Fruit fly (Drosophila melanogaster) whole organism, embryonic: ENCODE results near the gene Cht2.
A peak's percentile ranks its signal among the peaks of the same experiment; 100 is the strongest.

Source experiments
- Atf-2 ChIP-seq: fragments of 200-800 bp; sonication (Bioruptor generic); optimal IDR thresholded peaks from 2 replicates; lab custom pipeline; 2016; ENCODE audit warnings: missing biosample characterization, missing genetic modification characterization
- Bgb ChIP-seq: fragments of 200-800 bp; sonication (Bioruptor generic); IDR thresholded peaks from 2 replicates; pipeline ENCODE4 v1.3.6; 2022; ENCODE audit warnings: missing biosample characterization, missing genetic modification characterization; ENCODE audit not compliant: partially characterized antibody
- C15 ChIP-seq: fragments of 200-800 bp; sonication (Bioruptor generic); IDR thresholded peaks from 3 replicates; pipeline ENCODE4 v1.3.6; 2022; ENCODE audit warnings: missing biosample characterization, missing genetic modification characterization
- CG10321 ChIP-seq: fragments of 200-800 bp; sonication (Bioruptor generic); IDR thresholded peaks from 2 replicates; pipeline ENCODE4 v1.3.6; 2022; ENCODE audit warnings: missing biosample characterization, missing genetic modification characterization
- CG11093 ChIP-seq: fragments of 200-800 bp; sonication (Bioruptor generic); IDR thresholded peaks from 3 replicates; pipeline ENCODE4 v1.3.6; 2022; ENCODE audit warnings: missing biosample characterization, missing genetic modification characterization
- CG12769 ChIP-seq: fragments of 200-800 bp; sonication (Bioruptor generic); optimal IDR thresholded peaks from 2 replicates; lab custom pipeline; 2019; ENCODE audit warnings: missing biosample characterization, mild to moderate bottlenecking, missing genetic modification characterization, moderate library complexity
- CG13123 ChIP-seq: fragments of 200-800 bp; sonication (Bioruptor generic); optimal IDR thresholded peaks from 2 replicates; lab custom pipeline; 2016; ENCODE audit warnings: missing biosample characterization, missing genetic modification characterization
- CG15011 ChIP-seq: fragments of 200-800 bp; sonication (Bioruptor generic); optimal IDR thresholded peaks from 3 replicates; lab custom pipeline; 2018; ENCODE audit warnings: missing biosample characterization, mild to moderate bottlenecking, missing genetic modification characterization
- CG17359 ChIP-seq: fragments of 200-800 bp; sonication (Bioruptor generic); optimal IDR thresholded peaks from 3 replicates; lab custom pipeline; 2018; ENCODE audit warnings: missing biosample characterization, mild to moderate bottlenecking, missing genetic modification characterization, moderate library complexity
- CG17829 ChIP-seq: fragments of 200-800 bp; optimal IDR thresholded peaks from 2 replicates; lab custom pipeline; 2019; ENCODE audit warnings: missing biosample characterization, mild to moderate bottlenecking, missing genetic modification characterization, moderate library complexity
- CG2678 ChIP-seq: fragments of 200-800 bp; sonication (Bioruptor generic); optimal IDR thresholded peaks from 3 replicates; lab custom pipeline; 2019; ENCODE audit warnings: missing biosample characterization, mild to moderate bottlenecking, missing genetic modification characterization, moderate library complexity
- CG30020 ChIP-seq: fragments of 200-800 bp; optimal IDR thresholded peaks from 2 replicates; lab custom pipeline; 2019; ENCODE audit warnings: missing biosample characterization, mild to moderate bottlenecking, missing genetic modification characterization, moderate library complexity
- CG33557 ChIP-seq: fragments of 200-800 bp; sonication (Bioruptor generic); optimal IDR thresholded peaks from 2 replicates; lab custom pipeline; 2019; ENCODE audit warnings: missing biosample characterization, mild to moderate bottlenecking, missing genetic modification characterization, moderate library complexity
- CkIIα-i1 ChIP-seq: fragments of 200-800 bp; sonication (Bioruptor generic); IDR thresholded peaks from 2 replicates; pipeline ENCODE4 v1.3.6; 2022; ENCODE audit warnings: missing biosample characterization, missing genetic modification characterization
- CrebB ChIP-seq: fragments of 200-800 bp; sonication (Bioruptor generic); optimal IDR thresholded peaks from 3 replicates; lab custom pipeline; 2018; ENCODE audit warnings: missing biosample characterization, mild to moderate bottlenecking, missing genetic modification characterization
- Fer1 ChIP-seq: fragments of 200-800 bp; sonication (Bioruptor generic); optimal IDR thresholded peaks from 2 replicates; lab custom pipeline; 2017; ENCODE audit warnings: missing biosample characterization, mild to moderate bottlenecking, missing genetic modification characterization
- HmgD ChIP-seq: fragments of 200-800 bp; sonication (Bioruptor generic); optimal IDR thresholded peaks from 3 replicates; lab custom pipeline; 2016; ENCODE audit warnings: missing biosample characterization, missing genetic modification characterization
- Hr51 ChIP-seq, 2 experiments: fragments of 200-800 bp; sonication (Bioruptor generic); optimal IDR thresholded peaks; 2 replicates in 1 of 2; 3 replicates in 1 of 2; lab custom pipeline; 2016 to 2018; ENCODE audit warnings: missing biosample characterization in 2 of 2, missing genetic modification characterization in 2 of 2, mild to moderate bottlenecking in 1 of 2, moderate library complexity in 1 of 2
- Hsf ChIP-seq: fragments of 200-800 bp; sonication (Bioruptor generic); optimal IDR thresholded peaks from 3 replicates; lab custom pipeline; 2016; ENCODE audit warnings: missing biosample characterization, missing genetic modification characterization
- Lim3 ChIP-seq: fragments of 200-800 bp; sonication (Bioruptor generic); IDR thresholded peaks from 2 replicates; pipeline ENCODE4 v1.3.6; 2022; ENCODE audit warnings: missing biosample characterization, missing genetic modification characterization
- MTF-1 ChIP-seq: fragments of 200-800 bp; sonication (Bioruptor generic); optimal IDR thresholded peaks from 2 replicates; lab custom pipeline; 2018; ENCODE audit warnings: missing biosample characterization, mild to moderate bottlenecking, missing genetic modification characterization, borderline replicate concordance
- Usf ChIP-seq: fragments of 200-800 bp; sonication (Bioruptor generic); optimal IDR thresholded peaks from 2 replicates; lab custom pipeline; 2017; ENCODE audit warnings: missing genotype, missing biosample characterization, missing genetic modification characterization
- bbx ChIP-seq: fragments of 200-800 bp; sonication (Bioruptor generic); IDR thresholded peaks from 2 replicates; pipeline ENCODE4 v1.3.6; 2022; ENCODE audit warnings: missing biosample characterization, missing genetic modification characterization; ENCODE audit not compliant: partially characterized antibody
- bcd ChIP-seq: fragments of 200-800 bp; sonication (Bioruptor generic); optimal IDR thresholded peaks from 2 replicates; lab custom pipeline; 2017; ENCODE audit warnings: missing biosample characterization, mild to moderate bottlenecking, missing genetic modification characterization
- bigmax ChIP-seq: fragments of 200-800 bp; sonication (Bioruptor generic); optimal IDR thresholded peaks from 2 replicates; lab custom pipeline; 2018; ENCODE audit warnings: missing biosample characterization, mild to moderate bottlenecking, missing genetic modification characterization
- br ChIP-seq: fragments of >200 bp; optimal IDR thresholded peaks from 2 replicates; lab custom pipeline; 2017
- chm ChIP-seq: fragments of 200-800 bp; sonication (Bioruptor generic); IDR thresholded peaks from 2 replicates; pipeline ENCODE4 v1.3.6; 2022; ENCODE audit warnings: missing biosample characterization, missing genetic modification characterization
- dan ChIP-seq: fragments of 200-800 bp; sonication (Bioruptor generic); IDR thresholded peaks from 2 replicates; pipeline ENCODE4 v1.3.6; 2022; ENCODE audit warnings: missing biosample characterization, missing genetic modification characterization
- dimm ChIP-seq: fragments of 200-800 bp; sonication (Bioruptor generic); IDR thresholded peaks from 2 replicates; pipeline ENCODE4 v1.3.6; 2022; ENCODE audit warnings: missing biosample characterization, missing genetic modification characterization
- ewg ChIP-seq: fragments of 200-800 bp; sonication (Bioruptor generic); optimal IDR thresholded peaks from 3 replicates; lab custom pipeline; 2017; ENCODE audit warnings: mild to moderate bottlenecking, missing biosample characterization, missing genetic modification reagents, missing genetic modification characterization
- gem ChIP-seq: fragments of 200-800 bp; sonication (Bioruptor generic); optimal IDR thresholded peaks from 2 replicates; lab custom pipeline; 2019; ENCODE audit warnings: missing biosample characterization, mild to moderate bottlenecking, missing genetic modification characterization, moderate library complexity
- grau ChIP-seq: fragments of 200-800 bp; optimal IDR thresholded peaks from 3 replicates; lab custom pipeline; 2019; ENCODE audit warnings: missing biosample characterization, mild to moderate bottlenecking, missing genetic modification characterization, moderate library complexity
- kay ChIP-seq: fragments of 200-800 bp; sonication (Bioruptor generic); optimal IDR thresholded peaks from 2 replicates; lab custom pipeline; 2016; ENCODE audit warnings: missing biosample characterization, missing genetic modification characterization
- lmd ChIP-seq: fragments of 200-800 bp; sonication (Bioruptor generic); IDR thresholded peaks from 2 replicates; pipeline ENCODE4 v1.3.6; 2022; ENCODE audit warnings: missing biosample characterization, missing genetic modification characterization
- odd ChIP-seq: fragments of 200-800 bp; sonication (Bioruptor generic); optimal IDR thresholded peaks from 2 replicates; lab custom pipeline; 2017; ENCODE audit warnings: missing biosample characterization, mild to moderate bottlenecking, missing genetic modification characterization
- pan ChIP-seq, 4 experiments: fragments of >200 bp in 3 of 4; fragments of 200-800 bp in 1 of 4; sonication (Bioruptor generic) in 1 of 4; optimal IDR thresholded peaks in 3 of 4; IDR thresholded peaks in 1 of 4; 2 replicates each; pipeline versions ENCODE4 v1.3.6 to Lab custom; 2017 to 2022; ENCODE audit warnings: missing biosample characterization in 2 of 4, missing genetic modification characterization in 2 of 4, mixed read lengths in 1 of 4
- ranshi ChIP-seq: fragments of 200-800 bp; sonication (Bioruptor generic); IDR thresholded peaks from 2 replicates; pipeline ENCODE4 v1.3.6; 2022; ENCODE audit warnings: missing biosample characterization, missing genetic modification characterization
- run ChIP-seq: fragments of 200-800 bp; sonication (Bioruptor generic); optimal IDR thresholded peaks from 3 replicates; lab custom pipeline; 2018; ENCODE audit warnings: missing biosample characterization, mild to moderate bottlenecking, missing genetic modification characterization
- shn ChIP-seq: fragments of 200-800 bp; sonication (Bioruptor generic); optimal IDR thresholded peaks from 3 replicates; lab custom pipeline; 2016; ENCODE audit warnings: missing biosample characterization, missing genetic modification characterization
- sisA ChIP-seq: fragments of 200-800 bp; sonication (Bioruptor generic); IDR thresholded peaks from 2 replicates; pipeline ENCODE4 v1.3.6; 2022; ENCODE audit warnings: missing biosample characterization, missing genetic modification characterization
- tup ChIP-seq: fragments of 200-800 bp; sonication (Bioruptor generic); optimal IDR thresholded peaks from 2 replicates; lab custom pipeline; 2016; ENCODE audit warnings: missing biosample characterization, mild to moderate bottlenecking, missing genetic modification characterization, moderate library complexity
- unc-4 ChIP-seq: fragments of 200-800 bp; sonication (Bioruptor generic); IDR thresholded peaks from 2 replicates; pipeline ENCODE4 v1.3.6; 2022; ENCODE audit warnings: missing biosample characterization, missing genetic modification characterization; ENCODE audit not compliant: partially characterized antibody
- vvl ChIP-seq: fragments of 200-800 bp; sonication (Bioruptor generic); IDR thresholded peaks from 2 replicates; pipeline ENCODE4 v1.3.6; 2022; ENCODE audit warnings: missing biosample characterization, missing genetic modification characterization
- yki ChIP-seq: fragments of >200 bp; optimal IDR thresholded peaks from 3 replicates; lab custom pipeline; 2018
- zen2 ChIP-seq: fragments of 200-800 bp; sonication (Bioruptor generic); IDR thresholded peaks from 3 replicates; pipeline ENCODE4 v1.3.6; 2022; ENCODE audit warnings: missing biosample characterization, missing genetic modification characterization; ENCODE audit not compliant: partially characterized antibody

Gene Cht2

dm6 chr3L:1794943-1795696 is 39.4 kb upstream of the Cht2 start, which contains the start of the genes alpha-Spec, dlt and Cdc37 (continued):
- TF ChIP-seq pan (optimal IDR thresholded peaks at IDR 0.05; lab: Kevin White, UChicago) (no peak), pan (GFP tag; optimal IDR thresholded peaks at IDR 0.05 in 1 of 2, IDR thresholded peaks at IDR 0.05 in 1 of 2) (no peak), chm (GFP tag; lab: Robert Waterston, UW) (peak; percentile 57; the same call in 1 of the 2 replicates), HmgD (peak; percentile 38), bigmax (GFP tag; lab: Kevin White, UChicago) (no peak), MTF-1 (GFP tag; lab: Kevin White, UChicago) (peak; percentile 15), zen2 (GFP tag; lab: Robert Waterston, UW) (no peak; the same call in 2 of the 3 replicates), unc-4 (GFP tag; lab: Robert Waterston, UW) (peak; percentile 82), CrebB (tag; lab: Kevin White, UChicago) (peak; percentile 55)

- TF ChIP-seq sisA (GFP tag; lab: Robert Waterston, UW) (no peak), bbx (GFP tag; lab: Robert Waterston, UW) (peak; percentile 35; the same call in 1 of the 2 replicates), Lim3 (no peak), ewg (GFP tag; lab: Kevin White, UChicago) (no peak), CG10321 (GFP tag; lab: Robert Waterston, UW) (peak; percentile 79), odd (GFP tag; lab: Kevin White, UChicago) (no peak), Fer1 (GFP tag; lab: Kevin White, UChicago) (peak; percentile 57), Atf-2 (GFP tag; lab: Kevin White, UChicago) (no peak), br (lab: Kevin White, UChicago) (no peak), kay (no peak), CG13123 (GFP tag; lab: Kevin White, UChicago) (no peak), CG30020 (tag; lab: Kevin White, UChicago) (no peak), lmd (GFP tag; lab: Robert Waterston, UW) (no peak), dimm (no peak), Hr51 (GFP tag; optimal IDR thresholded peaks at IDR 0.05; lab: Kevin White, UChicago) (no peak), shn (GFP tag; lab: Kevin White, UChicago) (no peak), Hsf (GFP tag; lab: Kevin White, UChicago) (no peak), CG2678 (tag; lab: Kevin White, UChicago) (peak; percentile 42), C15 (GFP tag; lab: Robert Waterston, UW) (no peak), vvl (GFP tag; lab: Robert Waterston, UW) (peak; percentile 70), CkIIα-i1 (no peak), CG17829 (tag; lab: Kevin White, UChicago) (no peak), CG17359 (peak; percentile 37), CG15011 (no peak), tup (GFP tag; lab: Kevin White, UChicago) (no peak), Bgb (GFP tag; lab: Robert Waterston, UW) (no peak; the same call in 1 of the 2 replicates), gem (tag; lab: Kevin White, UChicago) (no peak), yki (lab: Kevin White, UChicago) (no peak), HmgD (no peak), dan (GFP tag; lab: Robert Waterston, UW) (no peak), CG11093 (no peak), run (no peak), bcd (GFP tag; lab: Kevin White, UChicago) (no peak), CG33557 (GFP tag; lab: Kevin White, UChicago) (no peak), CG12769 (tag; lab: Kevin White, UChicago) (no peak), Usf (no peak), grau (tag; lab: Kevin White, UChicago) (peak; percentile 3), ranshi (GFP tag; lab: Robert Waterston, UW) (peak; percentile 11; the same call in 1 of the 2 replicates), pan (optimal IDR thresholded peaks at IDR 0.05; lab: Kevin White, UChicago) (no peak), pan (GFP tag; optimal IDR thresholded peaks at IDR 0.05 in 1 of 2, IDR thresholded peaks at IDR 0.05 in 1 of 2) (no peak)
These were observed 38.6 kb upstream of the Cht2 start for dm6 chr3L:1794164-1794942.
